Worm (Caenorhabditis elegans) whole organism, midembryonic: ENCODE data around the gene srd-45.

Source experiments
- T22C8.4 ChIP-seq: fragments of 200-800 bp; sonication (Bioruptor generic); IDR thresholded peaks from 2 replicates; pipeline ENCODE4 v1.3.6; 2022; ENCODE audit warnings: missing genetic modification characterization, missing compliant biosample characterization
- cog-1 ChIP-seq: sonication (generic microtip); optimal IDR thresholded peaks from 2 replicates; lab custom pipeline; 2016; ENCODE audit warnings: missing genetic modification characterization, missing compliant biosample characterization
- flt-1 ChIP-seq: fragments of 200-800 bp; sonication (Bioruptor generic); IDR thresholded peaks from 2 replicates; pipeline ENCODE4 v1.3.6; 2022; ENCODE audit warnings: missing genetic modification characterization, missing compliant biosample characterization
- klf-2 ChIP-seq: fragments of 200-800 bp; sonication (Bioruptor generic); conservative IDR thresholded peaks from 2 replicates; pipeline ENCODE4 v1.3.6; 2022; ENCODE audit warnings: missing genetic modification reagents, missing genetic modification characterization, missing compliant biosample characterization
- med-1 ChIP-seq: sonication (generic microtip); optimal IDR thresholded peaks from 2 replicates; lab custom pipeline; 2017; ENCODE audit warnings: missing genetic modification characterization, mild to moderate bottlenecking, missing compliant biosample characterization, antibody characterized with exemption, missing genetic modification reagents; ENCODE audit not compliant: insufficient read depth
- ref-1 ChIP-seq: fragments of 200-800 bp; sonication (Bioruptor generic); conservative IDR thresholded peaks from 2 replicates; pipeline ENCODE4 v1.3.6; 2022; ENCODE audit warnings: missing genetic modification reagents, missing genetic modification characterization, missing compliant biosample characterization
- tab-1 ChIP-seq: fragments of 200-800 bp; sonication (Bioruptor generic); IDR thresholded peaks from 2 replicates; pipeline ENCODE4 v1.3.6; 2022; ENCODE audit warnings: missing genetic modification characterization, missing compliant biosample characterization
- ztf-23 ChIP-seq: fragments of 200-800 bp; sonication (Bioruptor generic); IDR thresholded peaks from 2 replicates; pipeline ENCODE4 v1.3.6; 2022; ENCODE audit warnings: missing genetic modification reagents, missing genetic modification characterization, missing compliant biosample characterization
- ztf-29 ChIP-seq: fragments of 200-800 bp; sonication (Bioruptor generic); IDR thresholded peaks from 2 replicates; pipeline ENCODE4 v1.3.6; 2022; ENCODE audit warnings: missing genetic modification reagents, missing genetic modification characterization, missing compliant biosample characterization

srd-45 gene

ce11 chrX:12328676-12329075 lies at the start of gene srd-45:
TSS of gene srd-45 (plus strand) at chrX:12328976.
- TF ChIP-seq cog-1 (tag; lab: Kevin White, UChicago) (no peak), ztf-29 (GFP tag; lab: Robert Waterston, UW) (no peak), ref-1 (GFP tag; lab: Robert Waterston, UW) (no peak), ztf-23 (GFP tag; lab: Robert Waterston, UW) (no peak), med-1 (no peak), flt-1 (GFP tag; lab: Robert Waterston, UW) (no peak), tab-1 (no peak), klf-2 (GFP tag; lab: Robert Waterston, UW) (no peak), T22C8.4 (no peak)

DNA sequence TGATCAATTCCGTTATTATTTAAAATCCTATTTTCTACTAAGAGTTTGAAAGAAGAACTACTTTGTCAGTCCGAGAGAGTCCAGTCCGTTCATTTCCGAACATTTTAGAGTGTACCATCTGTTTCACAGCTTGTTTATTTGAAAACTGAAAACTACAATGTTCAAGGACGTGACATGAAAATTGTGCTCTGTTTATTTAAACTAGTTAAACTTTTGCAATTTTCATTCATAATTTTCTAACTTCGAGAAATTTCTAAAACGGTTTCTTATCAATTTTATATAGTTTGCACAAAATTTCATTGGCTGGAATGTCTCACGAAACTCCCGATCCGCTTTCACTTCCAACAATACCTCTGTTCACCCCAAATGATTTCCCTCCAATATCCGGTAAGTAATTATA lies 48.3 kb upstream of the srd-45 start, which contains the start of gene C04B4.1:
Gene C04B4.1, plus strand, starts transcription at position 301 of the 400 bp plus-strand sequence.
- TF ChIP-seq ztf-23 (GFP tag; lab: Robert Waterston, UW) (no peak), ztf-29 (GFP tag; lab: Robert Waterston, UW) (no peak), tab-1 (no peak), T22C8.4 (no peak), ref-1 (GFP tag; lab: Robert Waterston, UW) (no peak), flt-1 (GFP tag; lab: Robert Waterston, UW) (no peak), klf-2 (GFP tag; lab: Robert Waterston, UW) (no peak), med-1 (no peak), cog-1 (tag; lab: Kevin White, UChicago) (no peak)

ce11 chrX:12282911-12283310 lies 45.9 kb upstream of the srd-45 start, which contains the start of gene C04B4.2:
TSS of gene C04B4.2 (plus strand) at chrX:12283281.
- TF ChIP-seq med-1 (no peak), klf-2 (GFP tag; lab: Robert Waterston, UW) (0 out of 2 replicates have a peak, but pooled peaks have one; percentile 29)

ce11 chrX:12284161-12284560 lies 44.6 kb upstream of the srd-45 start:
- no peak for TF ChIP-seq T22C8.4
- TF ChIP-seq ref-1 (GFP tag; lab: Robert Waterston, UW) = no peak
- no peak for TF ChIP-seq cog-1 (tag; lab: Kevin White, UChicago)
- no peak for TF ChIP-seq klf-2 (GFP tag; lab: Robert Waterston, UW)
- TF ChIP-seq ztf-29 (GFP tag; lab: Robert Waterston, UW) = no peak
- no peak for TF ChIP-seq med-1
- TF ChIP-seq tab-1 = no peak
- no peak for TF ChIP-seq flt-1 (GFP tag; lab: Robert Waterston, UW)
- TF ChIP-seq ztf-23 (GFP tag; lab: Robert Waterston, UW) = no peak

- TF ChIP-seq ztf-29 (GFP tag; lab: Robert Waterston, UW) (no peak), ref-1 (GFP tag; lab: Robert Waterston, UW) (no peak), T22C8.4 (no peak), tab-1 (no peak), ztf-23 (GFP tag; lab: Robert Waterston, UW) (no peak)
These were observed 43.3 kb upstream of the srd-45 start, which contains the start of gene lips-2 for ce11 chrX:12285496-12285895. TSS of gene lips-2 (plus strand) at chrX:12285796.

DNA sequence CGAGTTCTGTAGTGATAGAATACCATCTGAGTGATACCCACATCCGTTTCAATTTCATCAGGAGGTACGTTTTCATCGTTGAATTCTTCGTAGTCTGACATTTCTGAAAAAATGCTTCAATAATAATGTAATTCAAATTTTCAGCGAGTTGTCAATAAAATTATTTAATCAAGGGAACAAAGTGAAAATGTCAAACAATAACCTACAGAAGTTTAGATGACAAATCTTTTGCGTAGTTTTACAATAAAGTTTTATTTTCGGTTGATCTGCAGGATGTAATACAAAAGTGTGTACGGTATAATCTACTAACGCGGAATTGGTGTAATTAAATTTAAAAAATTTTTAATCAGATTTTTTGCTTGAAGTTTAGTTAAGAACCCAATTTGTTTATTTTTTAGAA lies 40.5 kb upstream of the srd-45 start, which contains the start of gene C04B4.5:
Gene C04B4.5, minus strand, starts transcription at position 101 of the 400 bp plus-strand sequence.
- TF ChIP-seq tab-1 = no peak
- TF ChIP-seq flt-1 (GFP tag; lab: Robert Waterston, UW) = no peak
- no peak for TF ChIP-seq cog-1 (tag; lab: Kevin White, UChicago)
- no peak for TF ChIP-seq klf-2 (GFP tag; lab: Robert Waterston, UW)
- no peak for TF ChIP-seq ref-1 (GFP tag; lab: Robert Waterston, UW)
- no peak for TF ChIP-seq T22C8.4
- no peak for TF ChIP-seq ztf-23 (GFP tag; lab: Robert Waterston, UW)
- no peak for TF ChIP-seq med-1

- TF ChIP-seq klf-2 (GFP tag; lab: Robert Waterston, UW) (no peak), med-1 (no peak), ztf-23 (GFP tag; lab: Robert Waterston, UW) (no peak), ztf-29 (GFP tag; lab: Robert Waterston, UW) (no peak), tab-1 (no peak), ref-1 (GFP tag; lab: Robert Waterston, UW) (no peak), T22C8.4 (no peak)
These were observed 38.2 kb upstream of the srd-45 start, which contains the start of gene C04B4.4 for ce11 chrX:12290539-12290938. TSS of gene C04B4.4 (plus strand) at chrX:12290839.

- no peak for TF ChIP-seq med-1
- TF ChIP-seq cog-1 (tag; lab: Kevin White, UChicago) = no peak
These were observed 34.5 kb upstream of the srd-45 start, which contains the start of gene W06D11.1 for ce11 chrX:12294263-12294662. TSS of gene W06D11.1 (plus strand) at chrX:12294563.

DNA sequence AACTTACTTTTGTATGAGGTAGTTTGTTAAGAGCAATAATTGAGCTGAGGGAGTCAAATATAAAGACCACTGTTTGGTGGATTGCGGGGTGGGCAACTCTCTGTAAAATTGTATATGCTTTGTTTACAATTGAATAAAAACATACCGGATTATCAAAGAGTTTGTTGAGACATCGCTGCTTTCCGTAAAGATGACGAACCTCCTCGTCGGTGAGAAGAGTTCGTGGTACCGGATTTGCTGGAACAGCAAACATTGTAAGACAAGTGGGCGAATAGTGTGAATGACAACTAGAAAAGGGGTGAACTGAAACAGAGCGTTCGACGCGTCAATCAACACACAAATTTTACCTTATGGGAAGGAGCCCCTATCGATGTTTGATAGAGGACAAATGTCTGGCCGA lies 32.4 kb upstream of the srd-45 start, which contains the start of gene W06D11.2:
Gene W06D11.2, minus strand, starts transcription at position 339 of the 400 bp plus-strand sequence.
- TF ChIP-seq ztf-23 (GFP tag; lab: Robert Waterston, UW) (no peak), cog-1 (tag; lab: Kevin White, UChicago) (no peak), ztf-29 (GFP tag; lab: Robert Waterston, UW) (no peak), med-1 (no peak), ref-1 (GFP tag; lab: Robert Waterston, UW) (no peak), T22C8.4 (no peak), tab-1 (no peak), flt-1 (GFP tag; lab: Robert Waterston, UW) (no peak), klf-2 (GFP tag; lab: Robert Waterston, UW) (no peak)

- no peak for TF ChIP-seq ztf-29 (GFP tag; lab: Robert Waterston, UW)
- TF ChIP-seq ref-1 (GFP tag; lab: Robert Waterston, UW) = no peak
- no peak for TF ChIP-seq cog-1 (tag; lab: Kevin White, UChicago)
- no peak for TF ChIP-seq ztf-23 (GFP tag; lab: Robert Waterston, UW)
- no peak for TF ChIP-seq T22C8.4
- no peak for TF ChIP-seq flt-1 (GFP tag; lab: Robert Waterston, UW)
- TF ChIP-seq tab-1 = no peak
- no peak for TF ChIP-seq med-1
- no peak for TF ChIP-seq klf-2 (GFP tag; lab: Robert Waterston, UW)
These were observed 30.5 kb upstream of the srd-45 start, which contains the start of gene W06D11.3 for ce11 chrX:12298324-12298723. TSS of gene W06D11.3 (plus strand) at chrX:12298683.
